Worm (Caenorhabditis elegans) whole organism, midembryonic: ENCODE measurements around the gene ZC155.4.

Source experiments
- T22C8.4 ChIP-seq: fragments of 200-800 bp; sonication (Bioruptor generic); IDR thresholded peaks from 2 replicates; pipeline ENCODE4 v1.3.6; 2022; ENCODE audit warnings: missing genetic modification characterization, missing compliant biosample characterization
- cog-1 ChIP-seq: sonication (generic microtip); optimal IDR thresholded peaks from 2 replicates; lab custom pipeline; 2016; ENCODE audit warnings: missing genetic modification characterization, missing compliant biosample characterization
- flt-1 ChIP-seq: fragments of 200-800 bp; sonication (Bioruptor generic); IDR thresholded peaks from 2 replicates; pipeline ENCODE4 v1.3.6; 2022; ENCODE audit warnings: missing genetic modification characterization, missing compliant biosample characterization
- klf-2 ChIP-seq: fragments of 200-800 bp; sonication (Bioruptor generic); conservative IDR thresholded peaks from 2 replicates; pipeline ENCODE4 v1.3.6; 2022; ENCODE audit warnings: missing genetic modification reagents, missing genetic modification characterization, missing compliant biosample characterization
- med-1 ChIP-seq: sonication (generic microtip); optimal IDR thresholded peaks from 2 replicates; lab custom pipeline; 2017; ENCODE audit warnings: missing genetic modification characterization, mild to moderate bottlenecking, missing compliant biosample characterization, antibody characterized with exemption, missing genetic modification reagents; ENCODE audit not compliant: insufficient read depth
- ref-1 ChIP-seq: fragments of 200-800 bp; sonication (Bioruptor generic); conservative IDR thresholded peaks from 2 replicates; pipeline ENCODE4 v1.3.6; 2022; ENCODE audit warnings: missing genetic modification reagents, missing genetic modification characterization, missing compliant biosample characterization
- tab-1 ChIP-seq: fragments of 200-800 bp; sonication (Bioruptor generic); IDR thresholded peaks from 2 replicates; pipeline ENCODE4 v1.3.6; 2022; ENCODE audit warnings: missing genetic modification characterization, missing compliant biosample characterization
- ztf-23 ChIP-seq: fragments of 200-800 bp; sonication (Bioruptor generic); IDR thresholded peaks from 2 replicates; pipeline ENCODE4 v1.3.6; 2022; ENCODE audit warnings: missing genetic modification reagents, missing genetic modification characterization, missing compliant biosample characterization
- ztf-29 ChIP-seq: fragments of 200-800 bp; sonication (Bioruptor generic); IDR thresholded peaks from 2 replicates; pipeline ENCODE4 v1.3.6; 2022; ENCODE audit warnings: missing genetic modification reagents, missing genetic modification characterization, missing compliant biosample characterization

The ZC155.4 gene

DNA sequence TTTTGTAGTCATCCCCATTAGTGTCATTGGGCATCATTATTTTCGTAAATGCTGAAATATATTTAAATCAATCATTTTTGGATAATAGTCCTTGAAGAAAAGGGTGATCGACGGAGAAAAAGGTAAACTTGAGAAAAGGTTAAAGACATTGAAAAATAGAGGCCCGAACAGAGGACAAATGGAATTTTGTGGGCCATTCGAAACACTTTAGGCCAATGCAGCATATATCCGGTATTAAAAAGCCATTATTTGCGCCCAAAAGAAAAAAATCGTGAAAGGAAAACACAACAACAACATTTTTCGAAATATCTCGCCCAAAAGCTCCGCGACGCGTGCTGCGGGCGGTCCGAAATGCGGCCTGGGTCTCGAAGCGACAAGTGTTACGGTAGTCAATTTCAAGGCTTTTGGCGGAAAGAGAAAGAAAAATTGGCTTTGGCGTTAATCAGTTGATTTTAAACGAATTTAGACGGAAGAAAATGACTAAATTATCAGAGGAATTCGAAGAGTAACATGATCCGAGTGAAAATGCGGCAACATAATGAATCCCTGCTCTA, 8.3 kb downstream of the ZC155.4 start, which contains the start of gene morc-1:
TSS of gene morc-1 (minus strand) at position 51 of the 554 bp plus-strand sequence.
- TF ChIP-seq ztf-29 (GFP tag; lab: Robert Waterston, UW) (no peak), ref-1 (no peak)

ce11 chrIII:5203310-5203709, 12.0 kb downstream of the ZC155.4 start:
- no peak for TF ChIP-seq ztf-23 (GFP tag; lab: Robert Waterston, UW)
- no peak for TF ChIP-seq flt-1 (GFP tag; lab: Robert Waterston, UW)
- no peak for TF ChIP-seq cog-1
- no peak for TF ChIP-seq ztf-29 (GFP tag; lab: Robert Waterston, UW)
- TF ChIP-seq ref-1 = no peak
- TF ChIP-seq med-1 (GFP tag; lab: Kevin White, UChicago) = no peak
- TF ChIP-seq tab-1 (GFP tag; lab: Robert Waterston, UW) = no peak
- TF ChIP-seq T22C8.4 (GFP tag; lab: Robert Waterston, UW) = no peak
- TF ChIP-seq klf-2 = no peak

ce11 chrIII:5202641-5203040, 12.6 kb downstream of the ZC155.4 start:
- TF ChIP-seq ztf-23 (GFP tag; lab: Robert Waterston, UW) = no peak
- TF ChIP-seq klf-2 = no peak

DNA sequence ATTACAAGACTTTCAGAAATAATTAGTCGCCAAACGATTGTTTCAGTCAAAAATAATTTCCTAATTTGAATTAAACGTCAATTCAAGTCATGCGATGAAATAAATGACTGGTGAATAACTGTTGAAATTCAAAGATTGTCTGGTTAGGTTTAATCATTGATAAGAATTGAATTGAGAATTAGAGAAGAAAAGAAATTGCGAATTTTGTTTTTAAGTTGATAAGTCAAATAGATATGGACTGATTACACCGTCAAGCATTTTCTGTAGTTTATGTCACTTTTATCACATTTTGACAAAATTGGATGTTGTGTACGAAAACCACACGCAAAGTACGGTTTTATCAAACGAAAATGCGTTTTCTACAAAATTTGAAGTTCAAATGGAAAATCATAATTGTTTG, 14.0 kb downstream of the ZC155.4 start:
- no peak for TF ChIP-seq flt-1 (GFP tag; lab: Robert Waterston, UW)
- TF ChIP-seq ref-1 = no peak
- TF ChIP-seq med-1 (GFP tag; lab: Kevin White, UChicago) = no peak
- no peak for TF ChIP-seq T22C8.4 (GFP tag; lab: Robert Waterston, UW)
- TF ChIP-seq ztf-29 (GFP tag; lab: Robert Waterston, UW) = no peak
- no peak for TF ChIP-seq ztf-23 (GFP tag; lab: Robert Waterston, UW)
- TF ChIP-seq tab-1 (GFP tag; lab: Robert Waterston, UW) = no peak
- no peak for TF ChIP-seq klf-2
- no peak for TF ChIP-seq cog-1

DNA sequence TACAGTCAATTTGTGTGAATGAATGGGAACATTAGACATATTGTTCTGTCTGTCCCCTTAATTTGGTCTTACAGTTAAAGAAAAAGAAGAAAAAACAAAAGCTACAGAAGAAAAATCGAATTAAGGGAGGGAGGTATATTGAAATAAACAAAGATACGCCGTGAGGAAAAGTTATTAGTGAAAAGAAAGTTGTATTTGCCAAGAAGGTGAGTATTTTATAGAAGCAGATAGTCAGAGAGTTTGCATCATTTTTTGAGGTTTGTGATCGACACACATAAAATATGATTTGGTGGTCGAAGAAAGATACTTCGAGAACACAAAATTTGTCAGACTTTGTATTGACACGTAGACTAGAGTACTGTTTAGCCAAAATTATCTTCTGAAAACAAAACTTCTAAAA, 14.9 kb downstream of the ZC155.4 start:
- TF ChIP-seq ztf-29 (GFP tag; lab: Robert Waterston, UW) (no peak), T22C8.4 (GFP tag; lab: Robert Waterston, UW) (no peak), med-1 (GFP tag; lab: Kevin White, UChicago) (no peak), tab-1 (GFP tag; lab: Robert Waterston, UW) (no peak), klf-2 (no peak)

DNA sequence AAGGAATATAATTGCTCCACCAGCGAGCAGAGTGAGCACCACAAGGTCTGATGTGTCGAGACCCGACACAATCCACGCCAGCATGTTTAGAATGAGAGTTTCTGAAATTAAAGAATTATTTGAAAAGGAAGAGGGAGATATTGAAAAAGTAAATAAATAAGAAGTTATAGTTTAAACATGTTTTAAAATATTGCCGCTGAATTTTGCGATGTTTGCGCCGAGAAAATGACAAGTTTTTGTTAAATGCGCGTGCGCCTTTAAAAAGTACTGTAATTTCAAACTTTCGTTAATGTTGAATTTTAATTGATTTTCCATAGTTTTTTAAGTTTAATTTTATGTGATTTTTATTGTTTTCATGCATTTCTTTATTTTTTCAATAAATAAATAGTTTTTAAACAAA, 15.7 kb downstream of the ZC155.4 start, which contains the start of gene emb-8:
TSS of gene emb-8 (minus strand) at position 101 of the 400 bp plus-strand sequence.
- TF ChIP-seq flt-1 (GFP tag; lab: Robert Waterston, UW) = no peak
- no peak for TF ChIP-seq ztf-23 (GFP tag; lab: Robert Waterston, UW)
- TF ChIP-seq klf-2 = no peak
- TF ChIP-seq ref-1 = no peak
- no peak for TF ChIP-seq tab-1 (GFP tag; lab: Robert Waterston, UW)
- no peak for TF ChIP-seq T22C8.4 (GFP tag; lab: Robert Waterston, UW)
- no peak for TF ChIP-seq med-1 (GFP tag; lab: Kevin White, UChicago)
- no peak for TF ChIP-seq ztf-29 (GFP tag; lab: Robert Waterston, UW)
- no peak for TF ChIP-seq cog-1

DNA sequence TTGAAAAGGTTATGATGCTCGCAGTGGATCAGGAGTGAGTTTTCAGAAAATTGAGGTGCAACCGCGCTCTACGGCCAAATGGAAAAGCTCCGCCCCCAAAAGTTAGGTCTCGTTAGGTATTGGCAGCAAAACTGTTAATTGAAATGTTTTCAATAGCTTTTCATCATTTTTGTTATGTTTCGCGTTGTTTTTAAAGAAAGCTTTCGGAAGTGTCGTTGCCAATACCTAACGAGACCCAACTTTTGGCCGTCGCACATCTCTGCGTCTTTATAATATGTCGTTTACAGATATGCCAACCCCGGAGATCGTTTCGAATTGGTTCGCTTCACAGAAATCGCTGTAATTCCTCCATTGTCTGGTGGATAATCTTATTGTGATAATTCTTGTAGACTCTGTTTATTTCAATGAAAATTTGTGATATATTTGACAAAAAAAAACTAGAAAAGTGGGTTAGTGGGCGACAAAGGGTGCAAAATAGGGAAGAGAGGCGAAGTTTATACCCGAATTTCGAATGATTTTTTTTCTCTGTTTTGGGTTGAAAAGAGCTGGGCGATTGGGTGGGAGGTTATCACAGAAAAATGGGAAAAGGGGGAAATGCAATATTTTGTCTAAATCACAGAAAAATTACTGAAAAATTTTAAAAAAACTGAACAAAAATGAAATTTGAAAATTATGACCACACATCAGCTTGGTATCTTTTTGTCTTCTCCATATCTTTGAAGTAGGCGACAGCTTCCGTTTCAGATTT, 18.8 kb downstream of the ZC155.4 start:
- TF ChIP-seq ztf-23 (GFP tag; lab: Robert Waterston, UW) (no peak), ref-1 (no peak), flt-1 (GFP tag; lab: Robert Waterston, UW) (no peak), T22C8.4 (GFP tag; lab: Robert Waterston, UW) (no peak), klf-2 (no peak), ztf-29 (GFP tag; lab: Robert Waterston, UW) (no peak), tab-1 (GFP tag; lab: Robert Waterston, UW) (no peak), cog-1 (no peak), med-1 (GFP tag; lab: Kevin White, UChicago) (no peak)

DNA sequence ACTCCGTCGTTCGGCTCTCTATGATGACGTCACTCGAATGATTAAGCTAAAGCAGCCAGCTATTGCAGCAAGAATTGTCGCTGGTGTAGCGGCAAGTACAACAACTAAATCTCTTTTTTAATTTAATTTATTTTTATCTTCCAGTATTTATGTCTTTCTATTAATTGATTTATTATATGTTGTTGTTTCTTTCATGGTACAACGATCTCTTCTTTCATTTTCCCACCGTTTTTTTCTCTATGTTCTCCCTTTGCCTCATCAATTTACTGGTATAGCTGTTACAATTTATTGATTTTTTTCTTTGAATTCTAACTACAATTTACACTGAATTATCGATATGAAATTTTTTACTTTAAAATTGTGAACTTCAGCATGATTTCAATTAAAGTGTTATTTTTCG, 19.6 kb downstream of the ZC155.4 start, which contains the start of gene moc-6:
TSS of gene moc-6 (plus strand) at position 301 of the 400 bp plus-strand sequence.
- TF ChIP-seq cog-1 (no peak), T22C8.4 (GFP tag; lab: Robert Waterston, UW) (0 out of 2 replicates have a peak, but pooled peaks have one; percentile 23)

- no peak for TF ChIP-seq T22C8.4 (GFP tag; lab: Robert Waterston, UW)
Observed at ce11 chrIII:5193266-5193665, 22.0 kb downstream of the ZC155.4 start.

DNA sequence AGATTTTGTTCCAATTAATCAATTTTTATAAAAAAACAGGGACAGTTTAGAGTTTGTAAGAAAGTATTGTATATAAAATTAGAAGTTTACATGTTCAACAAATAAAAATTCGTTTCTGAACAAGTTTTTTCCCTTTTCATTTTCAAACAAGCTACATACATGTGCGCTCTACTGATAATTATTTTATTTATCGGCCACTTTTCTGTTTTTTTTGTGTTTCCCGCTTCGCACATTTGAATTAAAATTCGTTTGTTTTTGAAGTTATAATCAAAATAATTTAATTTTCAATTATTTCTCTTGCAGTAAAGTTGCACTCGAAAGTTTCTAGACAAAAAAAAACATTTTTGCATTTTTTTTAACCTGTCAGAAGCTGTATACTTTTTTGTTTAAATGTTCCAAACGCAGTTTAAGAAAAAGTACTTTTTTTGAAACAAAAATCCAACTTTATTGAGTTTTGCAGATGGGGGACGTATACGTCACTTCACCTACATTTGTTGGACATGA, 24.6 kb downstream of the ZC155.4 start, which contains the start of gene hira-1:
TSS of gene hira-1 (plus strand) at position 454 of the 504 bp plus-strand sequence.
- no peak for TF ChIP-seq cog-1
- no peak for TF ChIP-seq flt-1 (GFP tag; lab: Robert Waterston, UW)
- TF ChIP-seq klf-2 = no peak
- TF ChIP-seq ztf-29 (GFP tag; lab: Robert Waterston, UW) = no peak
- no peak for TF ChIP-seq ztf-23 (GFP tag; lab: Robert Waterston, UW)
- no peak for TF ChIP-seq tab-1 (GFP tag; lab: Robert Waterston, UW)
- no peak for TF ChIP-seq T22C8.4 (GFP tag; lab: Robert Waterston, UW)
- no peak for TF ChIP-seq ref-1
- no peak for TF ChIP-seq med-1 (GFP tag; lab: Kevin White, UChicago)
